Fruit fly (Drosophila melanogaster): ENCODE results near the gene CG6144.

DNA sequence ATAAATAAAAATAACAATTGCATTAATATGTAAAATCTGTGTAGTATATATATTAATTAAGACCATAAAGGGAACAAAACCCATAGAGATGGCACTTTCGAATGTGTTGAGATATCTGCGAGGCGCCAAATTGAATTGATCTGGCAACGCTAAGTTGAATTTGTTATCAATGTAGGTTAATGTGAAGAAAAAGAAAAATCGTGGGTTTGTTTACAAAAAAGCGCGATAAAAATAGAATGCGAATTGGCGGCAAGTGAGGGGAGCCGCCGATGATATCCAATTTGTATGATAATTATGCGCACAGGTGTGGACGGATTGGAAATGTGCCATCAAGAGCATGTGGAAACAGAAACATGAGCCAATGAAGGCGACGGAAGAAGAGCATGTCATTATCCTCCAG lies 8.6 kb upstream of the CG6144 start:
- TF ChIP-seq Blimp-1 (GFP tag; optimal IDR thresholded peaks at IDR 0.05) (no peak), CkIIα-i1 (GFP tag; IDR thresholded peaks at IDR 0.05) (no peak), CG2202 (tag; optimal IDR thresholded peaks at IDR 0.05) (no peak), zen (tag; optimal IDR thresholded peaks at IDR 0.05) (no peak), CG12104 (GFP tag; optimal IDR thresholded peaks at IDR 0.05) (no peak)

All from whole organism, embryonic.